Fruit fly (Drosophila melanogaster) whole organism, embryonic: ENCODE measurements around the gene Cyp4d14.

Experiments used
- Adf1 ChIP-seq: fragments of 200-800 bp; sonication (Bioruptor generic); IDR thresholded peaks from 2 replicates; pipeline ENCODE4 v1.3.6; 2022; ENCODE audit warnings: missing biosample characterization, missing genetic modification characterization
- CG11456 ChIP-seq: fragments of 200-800 bp; sonication (Bioruptor generic); IDR thresholded peaks from 3 replicates; pipeline ENCODE4 v1.3.6; 2022; ENCODE audit warnings: missing biosample characterization, missing genetic modification characterization
- CG11560 ChIP-seq: fragments of 200-800 bp; sonication (Bioruptor generic); IDR thresholded peaks from 3 replicates; pipeline ENCODE4 v1.3.6; 2022; ENCODE audit warnings: missing biosample characterization, missing genetic modification characterization
- CG12155 ChIP-seq: fragments of 200-800 bp; sonication (Bioruptor generic); optimal IDR thresholded peaks from 3 replicates; lab custom pipeline; 2016; ENCODE audit warnings: missing biosample characterization, missing genetic modification characterization
- CG13123 ChIP-seq: fragments of 200-800 bp; sonication (Bioruptor generic); optimal IDR thresholded peaks from 2 replicates; lab custom pipeline; 2016; ENCODE audit warnings: missing biosample characterization, missing genetic modification characterization
- CG14860 ChIP-seq: fragments of 200-800 bp; sonication (Bioruptor generic); IDR thresholded peaks from 3 replicates; pipeline ENCODE4 v1.3.6; 2022; ENCODE audit warnings: missing biosample characterization, missing genetic modification characterization; ENCODE audit not compliant: partially characterized antibody
- CG15011 ChIP-seq: fragments of 200-800 bp; sonication (Bioruptor generic); optimal IDR thresholded peaks from 3 replicates; lab custom pipeline; 2018; ENCODE audit warnings: missing biosample characterization, mild to moderate bottlenecking, missing genetic modification characterization
- CG15514 ChIP-seq: fragments of 200-800 bp; sonication (Bioruptor generic); optimal IDR thresholded peaks from 3 replicates; lab custom pipeline; 2017; ENCODE audit warnings: missing biosample characterization, missing genetic modification characterization, mild to moderate bottlenecking, moderate library complexity, missing genetic modification reagents
- CG17802 ChIP-seq: fragments of 200-800 bp; sonication (Bioruptor generic); optimal IDR thresholded peaks from 2 replicates; lab custom pipeline; 2018; ENCODE audit warnings: missing biosample characterization, mild to moderate bottlenecking, missing genetic modification characterization, moderate library complexity
- CG18011 ChIP-seq: fragments of 200-800 bp; sonication (Bioruptor generic); optimal IDR thresholded peaks from 2 replicates; lab custom pipeline; 2017; ENCODE audit warnings: missing biosample characterization, missing genetic modification characterization, mild to moderate bottlenecking, moderate library complexity, missing genotype
- CG18262 ChIP-seq: fragments of 200-800 bp; optimal IDR thresholded peaks from 3 replicates; lab custom pipeline; 2019; ENCODE audit warnings: missing biosample characterization, mild to moderate bottlenecking, missing genetic modification characterization, moderate library complexity
- CG3065 ChIP-seq: fragments of 200-800 bp; sonication (Bioruptor generic); optimal IDR thresholded peaks from 2 replicates; lab custom pipeline; 2016; ENCODE audit warnings: missing biosample characterization, missing genetic modification characterization
- CG33557 ChIP-seq: fragments of 200-800 bp; sonication (Bioruptor generic); optimal IDR thresholded peaks from 2 replicates; lab custom pipeline; 2019; ENCODE audit warnings: missing biosample characterization, mild to moderate bottlenecking, missing genetic modification characterization, moderate library complexity
- CG4282 ChIP-seq: fragments of 200-800 bp; sonication (Bioruptor generic); optimal IDR thresholded peaks from 2 replicates; lab custom pipeline; 2016; ENCODE audit warnings: missing biosample characterization, missing genetic modification characterization
- CG4328 ChIP-seq: fragments of 200-800 bp; sonication (Bioruptor generic); optimal IDR thresholded peaks from 3 replicates; lab custom pipeline; 2017; ENCODE audit warnings: missing biosample characterization, missing genetic modification reagents, missing genetic modification characterization
- CG5245 ChIP-seq: fragments of 200-800 bp; sonication (Bioruptor generic); optimal IDR thresholded peaks from 3 replicates; lab custom pipeline; 2016; ENCODE audit warnings: missing biosample characterization, missing genetic modification characterization
- CG6254 ChIP-seq: fragments of 200-800 bp; sonication (Bioruptor generic); optimal IDR thresholded peaks from 3 replicates; lab custom pipeline; 2017; ENCODE audit warnings: mild to moderate bottlenecking, missing biosample characterization, missing genetic modification reagents, missing genetic modification characterization
- CG6272 ChIP-seq: fragments of 200-800 bp; sonication (Bioruptor generic); IDR thresholded peaks from 2 replicates; pipeline ENCODE4 v1.3.6; 2022; ENCODE audit warnings: missing biosample characterization, missing genetic modification characterization
- CG6654 ChIP-seq: fragments of 200-800 bp; sonication (Bioruptor generic); optimal IDR thresholded peaks from 2 replicates; lab custom pipeline; 2017; ENCODE audit warnings: missing biosample characterization, mild to moderate bottlenecking, missing genetic modification characterization
- CG9215 ChIP-seq: fragments of 200-800 bp; sonication (Bioruptor generic); IDR thresholded peaks from 2 replicates; pipeline ENCODE4 v1.3.6; 2022; ENCODE audit warnings: missing biosample characterization, missing genetic modification characterization
- CG9437 ChIP-seq: fragments of 200-800 bp; sonication (Bioruptor generic); optimal IDR thresholded peaks from 2 replicates; lab custom pipeline; 2018; ENCODE audit warnings: missing biosample characterization, mild to moderate bottlenecking, missing genetic modification characterization
- CG9932 ChIP-seq: fragments of 200-800 bp; sonication (Bioruptor generic); IDR thresholded peaks from 2 replicates; pipeline ENCODE4 v1.3.6; 2022; ENCODE audit warnings: missing biosample characterization, missing genetic modification characterization
- Dfd ChIP-seq, 2 experiments: fragments of >200 bp; optimal IDR thresholded peaks; 2 replicates each; lab custom pipeline; 2017; ENCODE audit warnings: missing biosample characterization in 2 of 2, missing genetic modification characterization in 2 of 2
- Elba2 ChIP-seq: fragments of 200-800 bp; sonication (Bioruptor generic); optimal IDR thresholded peaks from 3 replicates; lab custom pipeline; 2016; ENCODE audit warnings: missing biosample characterization, missing genetic modification characterization
- Gsc ChIP-seq: fragments of 200-800 bp; sonication (Bioruptor generic); IDR thresholded peaks from 2 replicates; pipeline ENCODE4 v1.3.6; 2022; ENCODE audit warnings: missing biosample characterization, missing genetic modification characterization
- Lhr ChIP-seq: fragments of 200-800 bp; sonication (Bioruptor generic); optimal IDR thresholded peaks from 3 replicates; lab custom pipeline; 2017; ENCODE audit warnings: mild to moderate bottlenecking, missing biosample characterization, missing genetic modification reagents, missing genetic modification characterization
- Lpt ChIP-seq: fragments of >200 bp; optimal IDR thresholded peaks from 2 replicates; lab custom pipeline; 2018; ENCODE audit warnings: missing biosample characterization, missing genetic modification characterization
- MTF-1 ChIP-seq: fragments of 200-800 bp; sonication (Bioruptor generic); optimal IDR thresholded peaks from 2 replicates; lab custom pipeline; 2018; ENCODE audit warnings: missing biosample characterization, mild to moderate bottlenecking, missing genetic modification characterization, borderline replicate concordance
- Opbp ChIP-seq: fragments of 200-800 bp; sonication (Bioruptor generic); IDR thresholded peaks from 3 replicates; pipeline ENCODE4 v1.3.6; 2022; ENCODE audit warnings: missing biosample characterization, missing genetic modification characterization; ENCODE audit not compliant: partially characterized antibody
- Ptx1 ChIP-seq: fragments of 200-800 bp; sonication (Bioruptor generic); IDR thresholded peaks from 2 replicates; pipeline ENCODE4 v1.3.6; 2022; ENCODE audit warnings: missing biosample characterization, missing genetic modification characterization
- Ravus ChIP-seq: fragments of 200-800 bp; sonication (Bioruptor generic); IDR thresholded peaks from 2 replicates; pipeline ENCODE4 v1.3.6; 2022; ENCODE audit warnings: missing biosample characterization, missing genetic modification characterization
- Sry-β ChIP-seq: fragments of 200-800 bp; sonication (Bioruptor generic); optimal IDR thresholded peaks from 2 replicates; lab custom pipeline; 2018; ENCODE audit warnings: missing biosample characterization, mild to moderate bottlenecking, missing genetic modification characterization, moderate library complexity
- Vsx1 ChIP-seq: fragments of 200-800 bp; sonication (Bioruptor generic); optimal IDR thresholded peaks from 2 replicates; lab custom pipeline; 2017; ENCODE audit warnings: missing biosample characterization, mild to moderate bottlenecking, missing genetic modification characterization, missing genetic modification reagents
- bcd ChIP-seq: fragments of 200-800 bp; sonication (Bioruptor generic); optimal IDR thresholded peaks from 2 replicates; lab custom pipeline; 2017; ENCODE audit warnings: missing biosample characterization, mild to moderate bottlenecking, missing genetic modification characterization
- cad ChIP-seq: fragments of >200 bp; optimal IDR thresholded peaks from 2 replicates; lab custom pipeline; 2017; ENCODE audit warnings: missing biosample characterization, missing genetic modification characterization
- dm ChIP-seq: fragments of 200-800 bp; sonication (Bioruptor generic); optimal IDR thresholded peaks from 3 replicates; lab custom pipeline; 2016; ENCODE audit warnings: missing biosample characterization, missing genetic modification characterization
- ems ChIP-seq: fragments of 200-800 bp; sonication (Bioruptor generic); optimal IDR thresholded peaks from 3 replicates; lab custom pipeline; 2016; ENCODE audit warnings: missing biosample characterization, missing genetic modification characterization
- gsb-n ChIP-seq: fragments of 200-800 bp; sonication (Bioruptor generic); optimal IDR thresholded peaks from 3 replicates; lab custom pipeline; 2018; ENCODE audit warnings: missing biosample characterization, mild to moderate bottlenecking, missing genetic modification characterization
- her ChIP-seq: fragments of 200-800 bp; sonication (Bioruptor generic); optimal IDR thresholded peaks from 2 replicates; lab custom pipeline; 2016; ENCODE audit warnings: missing biosample characterization, missing genetic modification characterization
- hkb ChIP-seq, 2 experiments: fragments of 200-800 bp in 1 of 2; fragments of >200 bp in 1 of 2; sonication (Bioruptor generic) in 1 of 2; IDR thresholded peaks in 1 of 2; optimal IDR thresholded peaks in 1 of 2; 2 replicates each; pipeline versions ENCODE4 v1.3.6 to Lab custom; 2017 to 2022; ENCODE audit warnings: missing biosample characterization in 1 of 2, missing genetic modification characterization in 1 of 2
- luna ChIP-seq: fragments of 200-800 bp; sonication (Bioruptor generic); optimal IDR thresholded peaks from 2 replicates; lab custom pipeline; 2016; ENCODE audit warnings: missing biosample characterization, missing genetic modification characterization
- mam ChIP-seq: fragments of 200-800 bp; sonication (Bioruptor generic); optimal IDR thresholded peaks from 3 replicates; lab custom pipeline; 2016; ENCODE audit warnings: missing biosample characterization, missing genetic modification characterization
- nerfin-2 ChIP-seq: fragments of 200-800 bp; sonication (Bioruptor generic); IDR thresholded peaks from 2 replicates; pipeline ENCODE4 v1.3.6; 2022; ENCODE audit warnings: missing biosample characterization, missing genetic modification characterization; ENCODE audit not compliant: partially characterized antibody
- oc ChIP-seq: fragments of 200-800 bp; sonication (Bioruptor generic); optimal IDR thresholded peaks from 2 replicates; lab custom pipeline; 2018; ENCODE audit warnings: missing biosample characterization, mild to moderate bottlenecking, missing genetic modification characterization, moderate library complexity
- org-1 ChIP-seq: fragments of 200-800 bp; sonication (Bioruptor generic); optimal IDR thresholded peaks from 2 replicates; lab custom pipeline; 2017; ENCODE audit warnings: missing biosample characterization, missing genetic modification characterization
- salm ChIP-seq: fragments of 200-800 bp; sonication (Bioruptor generic); optimal IDR thresholded peaks from 2 replicates; lab custom pipeline; 2018; ENCODE audit warnings: missing biosample characterization, mild to moderate bottlenecking, missing genetic modification characterization
- sens ChIP-seq: fragments of 200-800 bp; sonication (Bioruptor generic); peaks from one replicate; lab custom pipeline; 2016; ENCODE audit warnings: missing biosample characterization, missing genetic modification characterization
- stc ChIP-seq: fragments of 200-800 bp; sonication (Bioruptor generic); IDR thresholded peaks from 2 replicates; pipeline ENCODE4 v1.3.6; 2022; ENCODE audit warnings: missing biosample characterization, missing genetic modification characterization
- stwl ChIP-seq: fragments of 200-800 bp; sonication (Bioruptor generic); optimal IDR thresholded peaks from 3 replicates; lab custom pipeline; 2018; ENCODE audit warnings: missing biosample characterization, mild to moderate bottlenecking, missing genetic modification characterization, moderate library complexity
- vvl ChIP-seq: fragments of 200-800 bp; sonication (Bioruptor generic); IDR thresholded peaks from 2 replicates; pipeline ENCODE4 v1.3.6; 2022; ENCODE audit warnings: missing biosample characterization, missing genetic modification characterization
- wek ChIP-seq: fragments of 200-800 bp; sonication (Bioruptor generic); optimal IDR thresholded peaks from 3 replicates; lab custom pipeline; 2018; ENCODE audit warnings: missing biosample characterization, mild to moderate bottlenecking, missing genetic modification characterization, moderate library complexity

The Cyp4d14 gene

DNA sequence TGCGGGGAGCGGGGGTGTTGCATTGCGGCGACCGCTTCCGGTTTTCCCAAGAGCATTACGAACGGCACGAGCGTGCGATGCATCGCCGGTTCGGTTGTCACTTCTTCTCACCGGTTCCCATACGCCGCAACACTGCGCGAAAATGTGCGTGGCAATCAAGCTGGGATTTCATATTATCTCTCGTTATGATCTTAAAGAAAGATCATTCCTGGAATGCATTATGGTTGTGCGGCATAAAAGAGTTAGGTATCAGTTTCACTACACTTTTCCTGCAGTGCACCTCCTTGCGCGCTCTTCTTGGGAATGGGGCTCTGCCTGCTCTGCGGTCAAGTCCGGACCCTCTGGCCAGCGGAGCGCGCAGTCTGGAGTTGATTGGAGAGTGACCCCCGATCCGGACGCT is 9.0 kb downstream of the Cyp4d14 start (continued):
- TF ChIP-seq Vsx1 (GFP tag; lab: Kevin White, UChicago) (no peak), luna (GFP tag; lab: Kevin White, UChicago) (no peak), stc (GFP tag; lab: Robert Waterston, UW) (peak; percentile 43; the same call in 1 of the 2 replicates), CG5245 (peak; percentile 14), CG14860 (GFP tag; lab: Robert Waterston, UW) (no peak), Sry-β (GFP tag; lab: Kevin White, UChicago) (no peak), bcd (GFP tag; lab: Kevin White, UChicago) (peak; percentile 53), salm (tag; lab: Kevin White, UChicago) (no peak), CG15011 (GFP tag; lab: Kevin White, UChicago) (no peak), CG9215 (GFP tag; lab: Robert Waterston, UW) (no peak), CG11456 (GFP tag; lab: Robert Waterston, UW) (no peak), nerfin-2 (GFP tag; lab: Robert Waterston, UW) (no peak), oc (peak; percentile 37), CG18262 (tag; lab: Kevin White, UChicago) (peak; percentile 36), cad (GFP tag; lab: Kevin White, UChicago) (no peak), Elba2 (no peak), vvl (GFP tag; lab: Robert Waterston, UW) (peak; percentile 74), Lhr (GFP tag; lab: Kevin White, UChicago) (no peak), CG6272 (GFP tag; lab: Robert Waterston, UW) (no peak), CG17802 (tag; lab: Kevin White, UChicago) (peak; percentile 53), CG18011 (GFP tag; lab: Kevin White, UChicago) (no peak), CG9932 (no peak), CG4328 (no peak), CG9437 (GFP tag; lab: Kevin White, UChicago) (no peak), CG15514 (GFP tag; lab: Kevin White, UChicago) (no peak), her (no peak), CG13123 (no peak), stwl (no peak), org-1 (GFP tag; lab: Kevin White, UChicago) (peak; percentile 27), Lpt (GFP tag; lab: Kevin White, UChicago) (no peak), Ptx1 (GFP tag; lab: Robert Waterston, UW) (0 out of 2 replicates have a peak, but pooled peaks have one; percentile 14), hkb (optimal IDR thresholded peaks at IDR 0.05; lab: Kevin White, UChicago) (no peak), hkb (GFP tag; IDR thresholded peaks at IDR 0.05; lab: Robert Waterston, UW) (peak; percentile 65), CG3065 (GFP tag; lab: Kevin White, UChicago) (no peak), Dfd (GFP tag; optimal IDR thresholded peaks at IDR 0.05; lab: Kevin White, UChicago) (no peak), mam (GFP tag; lab: Kevin White, UChicago) (no peak), CG6254 (GFP tag; lab: Kevin White, UChicago) (peak; percentile 35), dm (GFP tag; lab: Kevin White, UChicago) (no peak), sens (GFP tag; lab: Kevin White, UChicago) (peak; percentile 66), CG11560 (tag; lab: Robert Waterston, UW) (no peak), Ravus (GFP tag; lab: Robert Waterston, UW) (no peak), Opbp (GFP tag; lab: Robert Waterston, UW) (no peak), ems (no peak), Adf1 (GFP tag; lab: Robert Waterston, UW) (no peak), CG33557 (GFP tag; lab: Kevin White, UChicago) (no peak), gsb-n (tag; lab: Kevin White, UChicago) (peak; percentile 18), Gsc (GFP tag; lab: Robert Waterston, UW) (no peak), CG4282 (GFP tag; lab: Kevin White, UChicago) (no peak), CG6654 (GFP tag; lab: Kevin White, UChicago) (no peak), wek (GFP tag; lab: Kevin White, UChicago) (no peak), CG12155 (GFP tag; lab: Kevin White, UChicago) (no peak), MTF-1 (GFP tag; lab: Kevin White, UChicago) (no peak)
